Worm (Caenorhabditis elegans): ENCODE data around the gene mab-7.

DNA sequence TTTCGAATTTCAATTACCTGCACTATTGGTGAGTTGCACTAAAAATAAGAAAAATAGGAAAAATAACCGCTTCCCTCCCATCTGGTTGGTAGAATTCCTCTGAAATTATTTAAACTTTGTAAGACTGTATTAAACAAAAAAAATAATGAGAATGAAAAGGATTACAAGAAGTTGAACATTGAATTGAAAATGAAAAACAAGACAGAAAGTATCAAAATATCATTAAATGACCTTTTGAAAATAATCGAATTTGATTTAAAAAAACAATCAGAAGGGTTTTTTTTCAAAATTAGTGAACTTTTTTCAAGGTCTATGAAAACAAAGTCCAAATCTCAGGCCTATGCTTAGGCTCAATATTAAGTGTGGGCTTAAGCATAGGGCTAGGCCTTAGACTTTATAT lies 46.4 kb downstream of the mab-7 start, which contains the start of gene igcm-1:
- no peak for TF ChIP-seq ceh-83 (GFP tag; optimal IDR thresholded peaks at IDR 0.05)
- no peak for TF ChIP-seq elt-3 (tag; optimal IDR thresholded peaks at IDR 0.05)
- no peak for TF ChIP-seq nhr-12 (tag; optimal IDR thresholded peaks at IDR 0.05)
- TF ChIP-seq lsy-2 (tag; optimal IDR thresholded peaks at IDR 0.05): no peak
- no peak for TF ChIP-seq unc-62 (GFP tag; optimal IDR thresholded peaks at IDR 0.05)
- no peak for TF ChIP-seq snpc-4 (tag; optimal IDR thresholded peaks at IDR 0.05)
- TF ChIP-seq pha-4 (tag; optimal IDR thresholded peaks at IDR 0.05): no peak
- TF ChIP-seq ces-1 (GFP tag; optimal IDR thresholded peaks at IDR 0.05): no peak
- no peak for TF ChIP-seq lin-32 (GFP tag; optimal IDR thresholded peaks at IDR 0.05)

Data from whole organism, mixed stage, embryonic.